Worm (Caenorhabditis elegans): ENCODE results near the gene hut-1.

The hut-1 gene

DNA sequence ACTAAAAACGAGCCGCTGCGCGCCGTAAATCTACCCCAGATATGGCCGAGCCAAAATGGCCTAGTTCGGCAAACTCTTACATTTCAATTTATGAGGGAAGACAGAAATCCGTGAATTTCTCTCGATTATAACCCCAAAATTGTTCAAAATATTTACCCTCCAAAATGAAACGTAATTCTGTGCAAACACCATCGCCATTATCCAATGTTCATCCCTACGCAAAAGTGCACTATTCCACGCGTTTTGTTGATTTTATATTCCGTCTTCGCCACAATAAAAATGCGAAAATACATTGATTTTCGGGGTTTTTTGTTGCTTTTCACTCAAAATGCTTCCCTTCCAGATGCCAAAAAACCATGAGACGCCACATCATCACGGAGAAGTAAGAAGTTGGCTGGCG lies at the start of gene hut-1:
hut-1 (plus strand) TSS at position 344 of the 400 bp plus-strand sequence.
- TF ChIP-seq F13C5.2 (tag; optimal IDR thresholded peaks at IDR 0.05) (peak; percentile 29), hmg-4 (GFP tag; optimal IDR thresholded peaks at IDR 0.05) (peak; percentile 20), tbx-37 (GFP tag; conservative IDR thresholded peaks at IDR 0.05) (0 out of 2 replicates have a peak, but pooled peaks have one; percentile 2), flt-1 (GFP tag; IDR thresholded peaks at IDR 0.05) (no peak), tra-4 (tag; optimal IDR thresholded peaks at IDR 0.05) (no peak), ceh-36 (tag; optimal IDR thresholded peaks at IDR 0.05) (no peak)

DNA sequence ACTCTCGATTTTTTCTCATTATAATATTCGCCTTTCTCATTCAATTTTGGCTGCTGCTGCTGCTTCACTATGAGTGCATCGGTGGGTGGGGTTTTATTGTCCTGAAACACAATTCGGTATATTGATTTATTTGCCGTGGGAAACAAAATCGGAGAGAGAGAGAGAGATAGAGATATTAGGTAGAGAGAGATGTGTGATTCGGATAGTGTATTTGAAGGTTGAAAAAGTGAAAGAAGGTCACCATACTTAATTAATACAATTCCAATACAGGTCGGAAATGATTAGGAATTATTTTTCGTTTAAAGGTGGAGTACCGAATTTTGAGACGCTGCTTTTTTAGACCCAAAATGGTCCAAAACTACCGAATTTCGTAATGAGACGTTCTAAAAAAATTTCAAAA lies 49.2 kb upstream of the hut-1 start, which contains the start of gene tpst-1:
tpst-1 (minus strand) TSS at position 101 of the 400 bp plus-strand sequence.
- no peak for TF ChIP-seq hmbx-1 (tag; optimal IDR thresholded peaks at IDR 0.05)
- no peak for TF ChIP-seq ceh-36 (tag; optimal IDR thresholded peaks at IDR 0.05)
- TF ChIP-seq sea-1 (GFP tag; conservative IDR thresholded peaks at IDR 0.05): no peak
- no peak for TF ChIP-seq scrt-1 (GFP tag; IDR thresholded peaks at IDR 0.05)
- TF ChIP-seq ets-7 (tag; optimal IDR thresholded peaks at IDR 0.05): no peak
- TF ChIP-seq tbx-11 (GFP tag; IDR thresholded peaks at IDR 0.05): no peak
- no peak for TF ChIP-seq ceh-13 (GFP tag; optimal IDR thresholded peaks at IDR 0.05)
- TF ChIP-seq pes-1 (GFP tag; IDR thresholded peaks at IDR 0.05): no peak
- TF ChIP-seq B0310.2 (tag; optimal IDR thresholded peaks at IDR 0.05): no peak
- no peak for TF ChIP-seq tra-4 (tag; optimal IDR thresholded peaks at IDR 0.05)
- no peak for TF ChIP-seq aly-1 (tag; optimal IDR thresholded peaks at IDR 0.05)
- TF ChIP-seq hmg-4 (GFP tag; optimal IDR thresholded peaks at IDR 0.05): no peak
- TF ChIP-seq F13C5.2 (tag; optimal IDR thresholded peaks at IDR 0.05): no peak

DNA sequence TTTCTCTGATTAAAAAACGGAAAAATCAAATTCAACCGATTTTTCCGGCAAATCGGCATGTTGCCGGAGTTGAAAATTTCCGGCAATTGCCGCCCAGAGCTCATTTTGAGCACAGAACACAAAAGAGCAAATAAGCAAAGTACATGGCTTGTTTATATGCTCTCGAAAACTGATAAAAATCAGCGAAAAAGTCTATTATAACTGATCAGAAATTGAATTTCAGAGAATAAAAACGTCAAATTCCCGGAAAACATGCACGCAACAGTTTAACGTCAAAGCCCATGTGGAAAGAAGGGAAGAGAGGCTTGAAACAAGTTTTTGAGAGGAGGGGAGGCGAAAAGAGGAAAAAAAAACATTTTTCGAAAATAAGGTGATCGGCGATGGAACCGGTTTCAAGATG lies 42.5 kb upstream of the hut-1 start:
- TF ChIP-seq ets-7 (tag; optimal IDR thresholded peaks at IDR 0.05) (no peak), hmg-4 (GFP tag; optimal IDR thresholded peaks at IDR 0.05) (no peak), ama-1 (optimal IDR thresholded peaks at IDR 0.05) (no peak), F13C5.2 (tag; optimal IDR thresholded peaks at IDR 0.05) (no peak), pes-1 (GFP tag; IDR thresholded peaks at IDR 0.05) (no peak), tra-4 (tag; optimal IDR thresholded peaks at IDR 0.05) (no peak), aly-1 (tag; optimal IDR thresholded peaks at IDR 0.05) (no peak), B0310.2 (tag; optimal IDR thresholded peaks at IDR 0.05) (no peak), ceh-13 (GFP tag; optimal IDR thresholded peaks at IDR 0.05) (no peak), flt-1 (GFP tag; IDR thresholded peaks at IDR 0.05) (no peak), tbx-37 (GFP tag; conservative IDR thresholded peaks at IDR 0.05) (no peak), scrt-1 (GFP tag; IDR thresholded peaks at IDR 0.05) (no peak)

DNA sequence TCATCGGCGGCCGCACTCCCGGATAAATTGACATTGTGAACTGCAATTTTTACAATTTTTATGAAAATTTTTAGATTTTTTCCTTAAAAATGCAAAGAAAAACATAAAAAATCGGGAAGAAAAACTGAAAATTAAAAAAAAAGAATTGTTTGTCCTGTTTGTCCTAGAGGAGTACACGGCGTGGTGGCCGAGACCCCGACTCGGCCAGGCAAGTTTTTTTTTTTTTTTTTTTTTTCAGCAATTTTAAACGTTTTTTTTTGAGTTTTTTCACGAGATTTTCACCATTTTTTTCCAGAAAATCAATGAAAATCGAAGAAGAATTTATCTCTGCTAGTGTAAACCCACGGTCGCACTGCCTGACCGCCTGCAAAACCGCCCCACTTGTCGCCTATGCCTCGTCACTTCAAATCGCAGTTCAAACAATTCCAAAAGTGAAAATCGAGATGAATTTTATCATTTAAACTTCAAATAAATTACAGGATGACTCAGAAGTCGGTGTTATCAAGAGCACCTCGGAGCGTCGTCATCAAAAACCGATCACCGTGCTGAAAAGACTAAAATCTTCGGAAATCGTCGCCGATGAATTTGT lies 37.9 kb upstream of the hut-1 start, which contains the start of the genes taf-7.2 and elpc-2:
taf-7.2 (minus strand) TSS at position 42 of the 589 bp plus-strand sequence.
elpc-2 (plus strand) TSS at position 296 of the 589 bp plus-strand sequence.
- no peak for TF ChIP-seq ceh-13 (GFP tag; optimal IDR thresholded peaks at IDR 0.05)
- no peak for TF ChIP-seq F13C5.2 (tag; optimal IDR thresholded peaks at IDR 0.05)
- TF ChIP-seq tbx-37 (GFP tag; conservative IDR thresholded peaks at IDR 0.05): peak; percentile 54
- no peak for TF ChIP-seq scrt-1 (GFP tag; IDR thresholded peaks at IDR 0.05)
- no peak for TF ChIP-seq tbx-11 (GFP tag; IDR thresholded peaks at IDR 0.05)
- no peak for TF ChIP-seq hmg-4 (GFP tag; optimal IDR thresholded peaks at IDR 0.05)
- no peak for TF ChIP-seq ets-7 (tag; optimal IDR thresholded peaks at IDR 0.05)
- TF ChIP-seq ceh-36 (tag; optimal IDR thresholded peaks at IDR 0.05): no peak
- no peak for TF ChIP-seq tra-4 (tag; optimal IDR thresholded peaks at IDR 0.05)
- TF ChIP-seq ama-1 (optimal IDR thresholded peaks at IDR 0.05): no peak
- TF ChIP-seq flt-1 (GFP tag; IDR thresholded peaks at IDR 0.05): no peak
- no peak for TF ChIP-seq sea-1 (GFP tag; conservative IDR thresholded peaks at IDR 0.05)
- peak; percentile 11 for TF ChIP-seq hnd-1 (tag; optimal IDR thresholded peaks at IDR 0.05)
- no peak for TF ChIP-seq B0310.2 (tag; optimal IDR thresholded peaks at IDR 0.05)
- no peak for TF ChIP-seq aly-1 (tag; optimal IDR thresholded peaks at IDR 0.05)
- TF ChIP-seq hmbx-1 (tag; optimal IDR thresholded peaks at IDR 0.05): no peak
- peak; percentile 30; the same call in 1 of the 2 replicates for TF ChIP-seq pes-1 (GFP tag; IDR thresholded peaks at IDR 0.05)

DNA sequence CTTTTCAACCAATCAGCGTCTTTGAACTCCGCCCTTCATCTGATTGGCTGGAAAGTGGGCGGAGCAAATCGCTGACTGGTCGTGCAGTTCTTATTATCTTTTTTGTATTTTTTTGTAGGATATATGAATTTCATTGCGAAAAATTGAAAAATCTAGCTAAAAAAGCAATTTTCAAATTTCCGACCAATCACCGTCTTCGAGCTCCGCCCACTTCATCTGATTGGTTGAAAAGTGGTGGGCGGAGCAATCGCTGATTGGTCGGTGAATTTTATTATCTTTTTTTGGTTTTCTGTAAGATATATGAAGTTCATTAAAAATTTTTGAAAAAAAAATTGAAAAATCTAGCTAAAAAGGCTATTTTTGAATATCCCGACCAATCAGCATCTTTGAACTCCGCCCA lies 31.1 kb upstream of the hut-1 start:
- no peak for TF ChIP-seq flt-1 (GFP tag; IDR thresholded peaks at IDR 0.05)
- TF ChIP-seq aly-1 (tag; optimal IDR thresholded peaks at IDR 0.05): no peak
- no peak for TF ChIP-seq tra-4 (tag; optimal IDR thresholded peaks at IDR 0.05)
- no peak for TF ChIP-seq hmbx-1 (tag; optimal IDR thresholded peaks at IDR 0.05)
- TF ChIP-seq scrt-1 (GFP tag; IDR thresholded peaks at IDR 0.05): no peak
- TF ChIP-seq hnd-1 (tag; optimal IDR thresholded peaks at IDR 0.05): no peak
- TF ChIP-seq hmg-4 (GFP tag; optimal IDR thresholded peaks at IDR 0.05): no peak
- no peak for TF ChIP-seq B0310.2 (tag; optimal IDR thresholded peaks at IDR 0.05)
- TF ChIP-seq ama-1 (optimal IDR thresholded peaks at IDR 0.05): no peak
- TF ChIP-seq ets-7 (tag; optimal IDR thresholded peaks at IDR 0.05): no peak

DNA sequence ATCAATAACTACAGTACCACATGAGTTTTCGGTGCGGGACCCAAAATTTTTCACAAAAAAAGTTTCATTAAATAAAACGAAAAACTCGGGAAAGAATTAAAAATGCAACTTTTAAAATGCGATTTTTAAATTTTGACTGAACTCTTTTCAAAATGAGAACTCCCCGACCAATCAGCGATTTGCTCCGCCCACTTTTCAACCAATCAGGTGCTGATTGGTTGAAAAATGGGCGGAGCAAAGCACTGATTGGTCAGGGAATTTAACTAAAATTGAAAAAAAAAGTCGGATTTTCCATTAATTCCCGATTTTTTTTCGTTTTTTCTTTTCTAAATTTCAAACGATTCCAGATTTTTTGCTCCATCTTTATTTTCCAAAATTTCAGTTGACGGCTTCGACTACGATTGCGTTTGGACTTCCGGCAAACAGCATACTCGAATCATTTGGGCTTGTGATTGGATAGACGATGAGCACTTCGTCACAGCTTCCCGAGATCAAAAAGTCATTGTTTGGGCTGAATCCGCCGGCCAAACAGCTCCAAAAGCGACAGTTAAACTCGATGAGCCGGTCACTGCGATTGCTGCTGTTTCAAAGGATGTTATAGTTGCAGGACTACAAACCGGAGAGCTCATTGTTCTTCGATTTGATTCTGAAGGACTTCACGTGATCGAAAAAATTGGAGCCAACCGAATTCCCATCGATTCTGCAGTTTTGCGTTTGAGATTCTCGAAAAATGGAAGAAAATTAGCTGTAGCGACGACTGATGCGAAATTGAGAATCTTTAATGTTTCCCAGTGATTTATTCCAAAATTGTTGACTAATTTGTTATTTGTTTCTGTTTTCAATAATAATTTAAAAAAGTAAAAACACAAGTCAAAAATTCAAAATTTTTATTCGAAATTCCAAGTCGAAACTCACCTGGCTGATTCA lies 25.7 kb upstream of the hut-1 start:
- TF ChIP-seq flt-1 (GFP tag; IDR thresholded peaks at IDR 0.05): no peak
- TF ChIP-seq ama-1 (optimal IDR thresholded peaks at IDR 0.05): peak; percentile 88
- TF ChIP-seq tra-4 (tag; optimal IDR thresholded peaks at IDR 0.05): no peak
- TF ChIP-seq scrt-1 (GFP tag; IDR thresholded peaks at IDR 0.05): no peak
- TF ChIP-seq hnd-1 (tag; optimal IDR thresholded peaks at IDR 0.05): no peak
- no peak for TF ChIP-seq ceh-36 (tag; optimal IDR thresholded peaks at IDR 0.05)
- TF ChIP-seq aly-1 (tag; optimal IDR thresholded peaks at IDR 0.05): peak; percentile 40
- TF ChIP-seq pes-1 (GFP tag; IDR thresholded peaks at IDR 0.05): no peak
- TF ChIP-seq tbx-11 (GFP tag; IDR thresholded peaks at IDR 0.05): no peak
- TF ChIP-seq ceh-13 (GFP tag; optimal IDR thresholded peaks at IDR 0.05): no peak
- no peak for TF ChIP-seq F13C5.2 (tag; optimal IDR thresholded peaks at IDR 0.05)
- no peak for TF ChIP-seq ets-7 (tag; optimal IDR thresholded peaks at IDR 0.05)
- TF ChIP-seq B0310.2 (tag; optimal IDR thresholded peaks at IDR 0.05): no peak
- no peak for TF ChIP-seq sea-1 (GFP tag; conservative IDR thresholded peaks at IDR 0.05)
- no peak for TF ChIP-seq hmbx-1 (tag; optimal IDR thresholded peaks at IDR 0.05)
- TF ChIP-seq tbx-37 (GFP tag; conservative IDR thresholded peaks at IDR 0.05): no peak
- TF ChIP-seq hmg-4 (GFP tag; optimal IDR thresholded peaks at IDR 0.05): peak; percentile 41

Data from whole organism, early embryonic.